Worm (Caenorhabditis elegans): Measurements from ENCODE around the gene Y67D8C.7.

Y67D8C.7 gene

DNA sequence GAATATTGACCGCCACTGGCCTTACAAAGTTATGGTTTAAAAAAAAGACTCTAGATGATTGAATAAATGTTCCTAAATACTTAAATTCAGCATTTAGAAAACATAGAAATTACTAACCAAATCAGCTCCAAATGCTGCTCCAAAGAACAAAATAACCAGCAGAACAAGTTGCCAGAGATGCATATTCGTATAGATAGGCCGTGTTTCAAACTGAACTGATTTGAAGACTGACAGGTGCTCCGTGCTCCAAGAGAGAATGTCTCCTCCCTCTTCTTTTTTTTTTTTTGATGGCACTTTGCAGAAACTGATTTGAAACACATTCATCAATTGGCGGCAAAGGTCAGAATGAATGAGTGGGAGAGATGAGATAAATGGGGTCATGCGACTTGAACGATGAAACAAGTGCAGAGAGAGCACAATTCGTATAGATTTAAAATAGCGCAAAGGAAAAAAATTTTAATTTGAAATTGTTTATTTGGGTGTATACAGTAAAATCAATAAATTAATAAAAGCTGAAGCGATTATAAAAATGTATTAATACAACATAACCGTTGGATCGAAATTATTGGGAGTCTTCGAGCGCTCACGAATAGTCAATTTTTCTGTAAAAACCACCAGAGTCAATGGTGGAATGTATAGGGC, 3.0 kb upstream of the Y67D8C.7 start, which contains the start of gene cpg-9:
TSS of gene cpg-9 (minus strand) at position 592 of the 642 bp plus-strand sequence.
- TF ChIP-seq pag-3 (tag; optimal IDR thresholded peaks at IDR 0.05; ENCODE audit: borderline replicate concordance, insufficient read depth) = peak; percentile 40
- TF ChIP-seq mep-1 (tag; optimal IDR thresholded peaks at IDR 0.05) = no peak
- TF ChIP-seq dsc-1 (tag; optimal IDR thresholded peaks at IDR 0.05) = peak; percentile 57
- peak; percentile 26 for TF ChIP-seq unc-130 (tag; optimal IDR thresholded peaks at IDR 0.05)
- TF ChIP-seq C34B4.2 (tag; optimal IDR thresholded peaks at IDR 0.05) = no peak
- TF ChIP-seq rnt-1 (tag; optimal IDR thresholded peaks at IDR 0.05) = peak; percentile 67
- no peak for TF ChIP-seq C04F5.9 (tag; optimal IDR thresholded peaks at IDR 0.05)
- TF ChIP-seq fkh-4 (tag; optimal IDR thresholded peaks at IDR 0.05; ENCODE audit: borderline replicate concordance) = no peak
- no peak for TF ChIP-seq efl-1 (optimal IDR thresholded peaks at IDR 0.05)
- TF ChIP-seq efl-1 (GFP tag; optimal IDR thresholded peaks at IDR 0.05 in 1 of 2) = peak in 1 of 2 experiments; percentile 37
- TF ChIP-seq lsy-2 (tag; optimal IDR thresholded peaks at IDR 0.05) = peak in 1 of 2 experiments; percentile 15

DNA sequence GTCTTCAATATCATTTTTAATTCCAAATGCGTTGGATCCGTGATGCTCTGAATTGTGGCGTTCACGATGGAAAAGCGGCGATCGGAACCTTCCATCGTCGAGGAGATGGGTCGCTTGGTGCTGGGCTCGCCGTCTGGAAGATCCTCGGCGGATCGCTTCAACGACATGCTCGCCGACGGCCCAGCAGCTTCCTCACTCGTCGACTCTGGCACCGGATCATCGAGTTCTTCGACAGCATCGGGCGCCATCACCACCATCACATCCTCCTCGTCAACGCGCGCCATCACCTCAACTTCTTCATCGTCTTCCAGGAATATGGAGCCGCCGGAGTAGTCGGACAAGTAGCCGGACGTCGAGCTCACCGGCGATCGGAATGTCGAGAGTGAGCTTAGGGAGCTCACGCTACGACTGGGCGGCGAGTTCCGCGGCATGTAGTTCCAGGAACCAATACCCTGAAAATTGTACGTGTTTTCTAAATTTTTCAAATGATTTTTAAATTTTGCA, 3.7 kb downstream of the Y67D8C.7 start, which contains the start of gene Y67D8C.6:
TSS of gene Y67D8C.6 (minus strand) at position 454 of the 504 bp plus-strand sequence.
- TF ChIP-seq ceh-8 (GFP tag; optimal IDR thresholded peaks at IDR 0.05) = no peak
- no peak for TF ChIP-seq lin-39 (tag; optimal IDR thresholded peaks at IDR 0.05)
- no peak for TF ChIP-seq C34B4.2 (tag; optimal IDR thresholded peaks at IDR 0.05)
- TF ChIP-seq egl-13 (tag; optimal IDR thresholded peaks at IDR 0.05) = no peak
- TF ChIP-seq fkh-4 (tag; optimal IDR thresholded peaks at IDR 0.05; ENCODE audit: borderline replicate concordance) = no peak
- no peak for TF ChIP-seq F16B12.6 (tag; optimal IDR thresholded peaks at IDR 0.05)
- TF ChIP-seq lin-15B (tag; optimal IDR thresholded peaks at IDR 0.05) = no peak
- TF ChIP-seq aly-2 (tag; optimal IDR thresholded peaks at IDR 0.05) = no peak
- no peak for TF ChIP-seq irx-1 (tag; optimal IDR thresholded peaks at IDR 0.05)
- no peak for TF ChIP-seq blmp-1 (tag; optimal IDR thresholded peaks at IDR 0.05)

DNA sequence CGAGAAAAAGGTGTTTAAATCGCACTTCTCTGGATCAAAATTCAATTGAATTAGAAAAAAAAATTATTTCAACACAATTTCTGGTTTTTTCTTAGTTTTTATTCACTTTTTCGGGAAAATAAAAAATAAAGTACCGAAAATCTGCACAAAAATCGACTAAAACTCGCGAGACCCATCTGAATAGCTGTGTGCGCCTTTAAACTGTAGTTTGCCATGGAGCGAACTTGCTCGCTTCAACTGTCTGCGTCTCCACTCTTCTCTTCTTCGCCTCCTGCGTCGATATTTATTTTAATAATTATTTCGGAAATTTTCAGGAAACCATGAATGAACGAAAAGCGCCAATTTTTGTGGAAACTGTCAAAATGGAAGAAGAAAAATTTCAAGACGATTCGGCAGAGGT, 10.9 kb downstream of the Y67D8C.7 start:
- TF ChIP-seq jun-1 (tag; optimal IDR thresholded peaks at IDR 0.05) (no peak), lin-39 (tag; optimal IDR thresholded peaks at IDR 0.05) (no peak), lsy-2 (tag; optimal IDR thresholded peaks at IDR 0.05) (peak in 1 of 2 experiments; percentile 3), fos-1 (tag; optimal IDR thresholded peaks at IDR 0.05) (no peak), C04F5.9 (tag; optimal IDR thresholded peaks at IDR 0.05) (no peak)

ce11 chrIV:3055320-3055719, 11.4 kb downstream of the Y67D8C.7 start:
- peak; percentile 8 to 44 (median 30) for TF ChIP-seq dpl-1 (GFP tag; optimal IDR thresholded peaks at IDR 0.05)
- peak; percentile 28 for TF ChIP-seq lin-15B (tag; optimal IDR thresholded peaks at IDR 0.05)
- no peak for TF ChIP-seq unc-86 (tag; optimal IDR thresholded peaks at IDR 0.05)
- peak; percentile 0 for TF ChIP-seq C16A3.4 (tag; optimal IDR thresholded peaks at IDR 0.05)
- no peak for TF ChIP-seq isw-1 (GFP tag; IDR thresholded peaks at IDR 0.05)
- peak; percentile 1 for TF ChIP-seq blmp-1 (tag; optimal IDR thresholded peaks at IDR 0.05)
- TF ChIP-seq hlh-17 (GFP tag; optimal IDR thresholded peaks at IDR 0.05; ENCODE audit: borderline replicate concordance) = no peak
- peak; percentile 4 for TF ChIP-seq nhr-47 (tag; optimal IDR thresholded peaks at IDR 0.05)
- peak; percentile 49 to 78 for TF ChIP-seq lsy-2 (tag; optimal IDR thresholded peaks at IDR 0.05)
- no peak for TF ChIP-seq dsc-1 (tag; optimal IDR thresholded peaks at IDR 0.05)
- TF ChIP-seq ceh-82 (tag; optimal IDR thresholded peaks at IDR 0.05) = no peak
- TF ChIP-seq efl-1 (optimal IDR thresholded peaks at IDR 0.05) = peak; percentile 26 to 33
- peak; percentile 39 to 83 for TF ChIP-seq efl-1 (GFP tag; optimal IDR thresholded peaks at IDR 0.05 in 1 of 2)
- peak; percentile 13 to 27 for TF ChIP-seq lin-35 (GFP tag; optimal IDR thresholded peaks at IDR 0.05)
- TF ChIP-seq mep-1 (tag; optimal IDR thresholded peaks at IDR 0.05) = peak; percentile 49
- TF ChIP-seq nhr-71 (tag; optimal IDR thresholded peaks at IDR 0.05) = peak; percentile 21
- no peak for TF ChIP-seq tbx-2 (tag; optimal IDR thresholded peaks at IDR 0.05)

DNA sequence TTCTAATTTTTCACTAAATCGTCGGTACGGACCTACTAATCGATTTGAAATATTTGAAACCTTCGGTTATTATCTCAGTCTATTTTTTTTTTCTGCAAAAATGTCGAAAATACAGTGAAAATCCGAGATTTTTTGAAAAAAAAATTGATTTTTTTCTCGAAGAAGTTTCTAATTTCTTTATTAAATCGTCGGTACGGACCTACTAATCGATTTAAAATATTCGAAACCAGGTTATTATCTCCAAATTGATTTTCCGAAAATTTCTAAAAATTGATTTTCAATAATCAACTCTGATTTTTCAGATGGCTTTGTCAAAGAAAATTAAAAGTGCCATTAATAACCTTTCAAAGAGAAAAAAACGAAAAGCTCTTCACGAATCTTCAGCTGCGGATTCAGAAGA, 13.3 kb downstream of the Y67D8C.7 start, which contains the start of gene ivph-3:
TSS of gene ivph-3 (plus strand) at position 301 of the 400 bp plus-strand sequence.
- TF ChIP-seq nhr-77 (tag; optimal IDR thresholded peaks at IDR 0.05) (no peak), tbx-2 (tag; optimal IDR thresholded peaks at IDR 0.05) (no peak), alr-1 (tag; optimal IDR thresholded peaks at IDR 0.05; ENCODE audit: borderline replicate concordance) (no peak), lin-15B (tag; optimal IDR thresholded peaks at IDR 0.05) (no peak), lin-14 (GFP tag; optimal IDR thresholded peaks at IDR 0.05) (no peak), aha-1 (tag; optimal IDR thresholded peaks at IDR 0.05) (no peak), efl-3 (GFP tag; optimal IDR thresholded peaks at IDR 0.05) (no peak), nhr-85 (tag) (no peak), nhr-90 (tag; optimal IDR thresholded peaks at IDR 0.05; ENCODE audit: poor library complexity) (no peak), pag-3 (tag; optimal IDR thresholded peaks at IDR 0.05; ENCODE audit: borderline replicate concordance, insufficient read depth) (no peak), ceh-8 (GFP tag; optimal IDR thresholded peaks at IDR 0.05) (no peak), nhr-47 (tag; optimal IDR thresholded peaks at IDR 0.05) (no peak), snu-23 (GFP tag; optimal IDR thresholded peaks at IDR 0.05) (no peak), nhr-237 (tag; optimal IDR thresholded peaks at IDR 0.05) (no peak), C04F5.9 (tag; optimal IDR thresholded peaks at IDR 0.05) (no peak)

Data from whole organism, L1 larva.